Worm (Caenorhabditis elegans): ENCODE measurements around the gene swsn-1.

swsn-1 gene

ce11 chrV:20212584-20212983 lies 36.7 kb downstream of the swsn-1 start, which contains the start of gene Y113G7B.12:
Gene Y113G7B.12, minus strand, starts transcription at chrV:20212684.
- TF ChIP-seq klf-2 (GFP tag; conservative IDR thresholded peaks at IDR 0.05) (no peak), T22C8.4 (GFP tag; IDR thresholded peaks at IDR 0.05) (no peak), tab-1 (GFP tag; IDR thresholded peaks at IDR 0.05) (no peak), ref-1 (GFP tag; conservative IDR thresholded peaks at IDR 0.05) (no peak), med-1 (GFP tag; optimal IDR thresholded peaks at IDR 0.05; ENCODE audit: insufficient read depth) (no peak), flt-1 (GFP tag; IDR thresholded peaks at IDR 0.05) (no peak), ztf-23 (GFP tag; IDR thresholded peaks at IDR 0.05) (no peak), ztf-29 (GFP tag; IDR thresholded peaks at IDR 0.05) (no peak)

ce11 chrV:20206086-20206485 lies 43.2 kb downstream of the swsn-1 start, which contains the start of the genes fbxb-59 and srbc-34:
Gene fbxb-59, minus strand, starts transcription at chrV:20206186.
Gene srbc-34, plus strand, starts transcription at chrV:20206318.
- TF ChIP-seq flt-1 (GFP tag; IDR thresholded peaks at IDR 0.05) (no peak), med-1 (GFP tag; optimal IDR thresholded peaks at IDR 0.05; ENCODE audit: insufficient read depth) (no peak), ref-1 (GFP tag; conservative IDR thresholded peaks at IDR 0.05) (no peak), T22C8.4 (GFP tag; IDR thresholded peaks at IDR 0.05) (no peak), cog-1 (tag; optimal IDR thresholded peaks at IDR 0.05) (no peak), klf-2 (GFP tag; conservative IDR thresholded peaks at IDR 0.05) (no peak), ztf-29 (GFP tag; IDR thresholded peaks at IDR 0.05) (no peak), tab-1 (GFP tag; IDR thresholded peaks at IDR 0.05) (no peak), ztf-23 (GFP tag; IDR thresholded peaks at IDR 0.05) (no peak)

ce11 chrV:20203085-20203484 lies 46.2 kb downstream of the swsn-1 start, which contains the start of gene fbxa-113:
Gene fbxa-113, plus strand, starts transcription at chrV:20203385.
- TF ChIP-seq flt-1 (GFP tag; IDR thresholded peaks at IDR 0.05) (no peak), klf-2 (GFP tag; conservative IDR thresholded peaks at IDR 0.05) (no peak), tab-1 (GFP tag; IDR thresholded peaks at IDR 0.05) (no peak), T22C8.4 (GFP tag; IDR thresholded peaks at IDR 0.05) (no peak), ztf-23 (GFP tag; IDR thresholded peaks at IDR 0.05) (no peak)

DNA sequence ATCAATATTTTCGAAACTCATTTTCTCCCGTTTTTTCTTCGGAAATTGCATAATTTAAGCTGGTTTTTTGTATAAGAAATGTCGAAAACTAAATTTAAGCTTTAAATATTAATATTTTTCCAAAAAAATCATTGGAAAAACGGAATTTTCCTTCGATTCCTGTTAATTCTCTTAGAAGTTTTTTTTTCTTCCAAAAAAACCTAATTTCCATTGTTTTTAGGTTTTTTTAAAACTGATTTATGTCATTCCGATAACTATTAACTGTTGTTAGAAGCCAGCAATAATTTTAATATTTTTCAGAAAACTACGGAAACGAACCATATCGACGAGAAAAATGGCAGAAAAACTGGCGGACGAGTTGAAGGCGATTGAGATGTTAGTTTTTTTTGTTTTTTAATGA lies 48.0 kb downstream of the swsn-1 start, which contains the start of gene fbxa-114:
fbxa-114 (plus strand) TSS at position 301 of the 400 bp plus-strand sequence.
- TF ChIP-seq ztf-29 (GFP tag; IDR thresholded peaks at IDR 0.05), result no peak
- no peak for TF ChIP-seq tab-1 (GFP tag; IDR thresholded peaks at IDR 0.05)
- no peak for TF ChIP-seq T22C8.4 (GFP tag; IDR thresholded peaks at IDR 0.05)
- no peak for TF ChIP-seq cog-1 (tag; optimal IDR thresholded peaks at IDR 0.05)
- TF ChIP-seq ztf-23 (GFP tag; IDR thresholded peaks at IDR 0.05), result no peak
- no peak for TF ChIP-seq ref-1 (GFP tag; conservative IDR thresholded peaks at IDR 0.05)
- TF ChIP-seq flt-1 (GFP tag; IDR thresholded peaks at IDR 0.05), result no peak
- no peak for TF ChIP-seq klf-2 (GFP tag; conservative IDR thresholded peaks at IDR 0.05)
- TF ChIP-seq med-1 (GFP tag; optimal IDR thresholded peaks at IDR 0.05; ENCODE audit: insufficient read depth), result no peak

DNA sequence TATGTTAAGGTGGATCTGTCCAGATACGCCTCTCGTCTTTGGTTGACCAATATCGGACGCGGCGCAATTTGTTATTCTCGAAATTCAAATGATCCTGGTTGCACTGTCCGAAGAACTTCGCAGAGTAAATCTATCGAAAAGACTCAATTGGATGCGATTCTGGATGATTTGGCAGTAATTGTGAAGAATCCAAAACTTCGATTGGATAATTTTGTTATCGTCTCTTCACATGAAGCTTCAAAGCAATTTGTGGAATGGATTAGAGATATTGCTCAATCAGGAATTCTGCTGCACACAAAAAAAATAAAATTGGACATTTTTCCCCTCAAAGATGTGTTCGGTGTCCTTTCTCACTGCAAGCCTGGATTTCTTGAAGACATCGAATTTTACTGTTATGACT lies 49.6 kb downstream of the swsn-1 start:
- TF ChIP-seq ref-1 (GFP tag; conservative IDR thresholded peaks at IDR 0.05), result no peak
- TF ChIP-seq ztf-29 (GFP tag; IDR thresholded peaks at IDR 0.05), result no peak
- no peak for TF ChIP-seq cog-1 (tag; optimal IDR thresholded peaks at IDR 0.05)
- TF ChIP-seq flt-1 (GFP tag; IDR thresholded peaks at IDR 0.05), result no peak
- no peak for TF ChIP-seq klf-2 (GFP tag; conservative IDR thresholded peaks at IDR 0.05)
- no peak for TF ChIP-seq T22C8.4 (GFP tag; IDR thresholded peaks at IDR 0.05)
- TF ChIP-seq med-1 (GFP tag; optimal IDR thresholded peaks at IDR 0.05; ENCODE audit: insufficient read depth), result no peak
- TF ChIP-seq ztf-23 (GFP tag; IDR thresholded peaks at IDR 0.05), result no peak
- TF ChIP-seq tab-1 (GFP tag; IDR thresholded peaks at IDR 0.05), result no peak

DNA sequence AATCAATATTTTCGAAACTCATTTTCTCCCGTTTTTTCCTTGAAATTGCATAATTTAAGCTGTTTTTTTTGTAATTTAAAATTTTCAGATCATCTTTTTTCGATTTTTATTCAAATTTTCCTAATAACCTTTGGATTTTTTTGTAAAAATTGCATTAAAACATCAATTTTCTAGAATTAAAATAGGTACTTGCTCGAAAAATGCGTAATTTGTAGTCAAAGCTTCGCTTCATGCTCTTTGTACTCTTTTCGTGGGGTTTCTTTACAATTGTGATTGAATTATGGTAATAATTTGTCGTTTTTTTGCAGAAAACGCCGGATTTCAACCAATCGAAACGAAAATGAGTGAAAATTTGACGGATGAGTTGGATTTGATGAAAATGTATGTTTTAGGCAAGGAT lies 50.3 kb downstream of the swsn-1 start, which contains the start of gene fog-2:
fog-2 (plus strand) TSS at position 301 of the 400 bp plus-strand sequence.
- TF ChIP-seq flt-1 (GFP tag; IDR thresholded peaks at IDR 0.05), result no peak
- no peak for TF ChIP-seq med-1 (GFP tag; optimal IDR thresholded peaks at IDR 0.05; ENCODE audit: insufficient read depth)
- no peak for TF ChIP-seq klf-2 (GFP tag; conservative IDR thresholded peaks at IDR 0.05)
- TF ChIP-seq cog-1 (tag; optimal IDR thresholded peaks at IDR 0.05), result no peak
- no peak for TF ChIP-seq T22C8.4 (GFP tag; IDR thresholded peaks at IDR 0.05)
- no peak for TF ChIP-seq ztf-23 (GFP tag; IDR thresholded peaks at IDR 0.05)
- TF ChIP-seq ztf-29 (GFP tag; IDR thresholded peaks at IDR 0.05), result no peak
- TF ChIP-seq ref-1 (GFP tag; conservative IDR thresholded peaks at IDR 0.05), result no peak
- TF ChIP-seq tab-1 (GFP tag; IDR thresholded peaks at IDR 0.05), result no peak

DNA sequence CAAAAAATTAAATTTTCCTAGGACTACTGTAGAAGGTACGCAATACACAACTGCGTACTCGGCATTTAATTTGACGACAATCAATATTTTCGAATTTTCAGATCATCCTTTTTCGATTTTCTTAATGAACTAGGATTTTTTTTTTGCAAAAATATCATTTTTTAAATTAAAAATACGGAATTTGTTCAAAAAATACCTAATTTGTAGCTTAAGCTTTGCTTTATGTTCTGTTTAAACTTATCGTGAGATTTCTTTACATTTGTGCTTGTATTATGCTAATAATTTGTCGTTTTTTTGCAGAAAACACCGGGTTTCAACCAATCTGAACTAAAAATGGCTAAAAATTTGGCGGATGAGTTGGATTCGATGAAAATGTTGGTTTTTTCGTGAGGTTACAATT lies 52.6 kb downstream of the swsn-1 start, which contains the start of gene ftr-1:
ftr-1 (plus strand) TSS at position 301 of the 400 bp plus-strand sequence.
- TF ChIP-seq klf-2 (GFP tag; conservative IDR thresholded peaks at IDR 0.05), result no peak
- TF ChIP-seq flt-1 (GFP tag; IDR thresholded peaks at IDR 0.05), result no peak
- TF ChIP-seq ztf-29 (GFP tag; IDR thresholded peaks at IDR 0.05), result no peak
- TF ChIP-seq T22C8.4 (GFP tag; IDR thresholded peaks at IDR 0.05), result no peak
- no peak for TF ChIP-seq tab-1 (GFP tag; IDR thresholded peaks at IDR 0.05)
- TF ChIP-seq ztf-23 (GFP tag; IDR thresholded peaks at IDR 0.05), result no peak
- no peak for TF ChIP-seq ref-1 (GFP tag; conservative IDR thresholded peaks at IDR 0.05)

ce11 chrV:20195451-20196036 lies 53.7 kb downstream of the swsn-1 start, which contains the start of the genes srh-217 and Y113G7B.28:
Gene srh-217, minus strand, starts transcription at chrV:20195551.
Gene Y113G7B.28, plus strand, starts transcription at chrV:20195986.
- TF ChIP-seq ref-1 (GFP tag; conservative IDR thresholded peaks at IDR 0.05) (no peak), ztf-29 (GFP tag; IDR thresholded peaks at IDR 0.05) (no peak), med-1 (GFP tag; optimal IDR thresholded peaks at IDR 0.05; ENCODE audit: insufficient read depth) (no peak), ztf-23 (GFP tag; IDR thresholded peaks at IDR 0.05) (no peak), tab-1 (GFP tag; IDR thresholded peaks at IDR 0.05) (no peak), cog-1 (tag; optimal IDR thresholded peaks at IDR 0.05) (no peak), T22C8.4 (GFP tag; IDR thresholded peaks at IDR 0.05) (no peak), klf-2 (GFP tag; conservative IDR thresholded peaks at IDR 0.05) (no peak), flt-1 (GFP tag; IDR thresholded peaks at IDR 0.05) (no peak)

- TF ChIP-seq flt-1 (GFP tag; IDR thresholded peaks at IDR 0.05), result no peak
- no peak for TF ChIP-seq ztf-29 (GFP tag; IDR thresholded peaks at IDR 0.05)
- TF ChIP-seq tab-1 (GFP tag; IDR thresholded peaks at IDR 0.05), result no peak
- TF ChIP-seq ref-1 (GFP tag; conservative IDR thresholded peaks at IDR 0.05), result no peak
- TF ChIP-seq T22C8.4 (GFP tag; IDR thresholded peaks at IDR 0.05), result no peak
- TF ChIP-seq med-1 (GFP tag; optimal IDR thresholded peaks at IDR 0.05; ENCODE audit: insufficient read depth), result no peak
- no peak for TF ChIP-seq ztf-23 (GFP tag; IDR thresholded peaks at IDR 0.05)
- TF ChIP-seq klf-2 (GFP tag; conservative IDR thresholded peaks at IDR 0.05), result no peak
- no peak for TF ChIP-seq cog-1 (tag; optimal IDR thresholded peaks at IDR 0.05)
These were observed 57.0 kb downstream of the swsn-1 start, which contains the start of the genes fbxa-115 and Y113G7B.27 for ce11 chrV:20192102-20192880. Gene fbxa-115, minus strand, starts transcription at chrV:20192152. Gene Y113G7B.27, plus strand, starts transcription at chrV:20192830.
